Fruit fly (Drosophila melanogaster) whole organism, embryonic: ENCODE measurements around the gene dUTPase.

ENCODE experiments used
- ATbp ChIP-seq: fragments of 200-800 bp; sonication (Bioruptor generic); optimal IDR thresholded peaks from 2 replicates; lab custom pipeline; 2017; ENCODE audit warnings: missing biosample characterization, mild to moderate bottlenecking, missing genetic modification characterization, missing genetic modification reagents
- Abd-B ChIP-seq: fragments of 200-800 bp; sonication (Bioruptor generic); optimal IDR thresholded peaks from 2 replicates; lab custom pipeline; 2018; ENCODE audit warnings: missing biosample characterization, mild to moderate bottlenecking, missing genetic modification characterization, moderate library complexity
- Aef1 ChIP-seq: fragments of 200-800 bp; sonication (Bioruptor generic); IDR thresholded peaks from 3 replicates; pipeline ENCODE4 v1.3.6; 2022; ENCODE audit warnings: missing biosample characterization, missing genetic modification characterization
- CG1024 ChIP-seq: fragments of 200-800 bp; sonication (Bioruptor generic); IDR thresholded peaks from 2 replicates; pipeline ENCODE4 v1.3.6; 2022; ENCODE audit warnings: missing biosample characterization, missing genetic modification characterization
- CG10267 ChIP-seq: fragments of 200-800 bp; sonication (Bioruptor generic); optimal IDR thresholded peaks from 2 replicates; lab custom pipeline; 2018; ENCODE audit warnings: missing biosample characterization, mild to moderate bottlenecking, missing genetic modification characterization, moderate library complexity
- CG12104 ChIP-seq: fragments of 200-800 bp; sonication (Bioruptor generic); optimal IDR thresholded peaks from 3 replicates; lab custom pipeline; 2016; ENCODE audit warnings: missing biosample characterization, missing genetic modification characterization
- CG17802 ChIP-seq: fragments of 200-800 bp; sonication (Bioruptor generic); optimal IDR thresholded peaks from 2 replicates; lab custom pipeline; 2018; ENCODE audit warnings: missing biosample characterization, mild to moderate bottlenecking, missing genetic modification characterization, moderate library complexity
- CG2116 ChIP-seq: fragments of 200-800 bp; sonication (Bioruptor generic); optimal IDR thresholded peaks from 3 replicates; lab custom pipeline; 2018; ENCODE audit warnings: missing biosample characterization, mild to moderate bottlenecking, missing genetic modification characterization
- CG2129 ChIP-seq: fragments of 200-800 bp; sonication (Bioruptor generic); IDR thresholded peaks from 2 replicates; pipeline ENCODE4 v1.3.6; 2022; ENCODE audit warnings: missing biosample characterization, missing genetic modification characterization; ENCODE audit not compliant: partially characterized antibody
- CG2199 ChIP-seq: fragments of 200-800 bp; sonication (Bioruptor generic); IDR thresholded peaks from 3 replicates; pipeline ENCODE4 v1.3.6; 2022; ENCODE audit warnings: missing biosample characterization, missing genetic modification characterization
- CG31388 ChIP-seq: fragments of 200-800 bp; sonication (Bioruptor generic); optimal IDR thresholded peaks from 2 replicates; lab custom pipeline; 2016; ENCODE audit warnings: missing biosample characterization, missing genetic modification characterization
- CG32532 ChIP-seq: fragments of 200-800 bp; sonication (Bioruptor generic); IDR thresholded peaks from 2 replicates; pipeline ENCODE4 v1.3.6; 2022; ENCODE audit warnings: missing biosample characterization, missing genetic modification characterization
- CG5245 ChIP-seq: fragments of 200-800 bp; sonication (Bioruptor generic); optimal IDR thresholded peaks from 3 replicates; lab custom pipeline; 2016; ENCODE audit warnings: missing biosample characterization, missing genetic modification characterization
- CG6254 ChIP-seq: fragments of 200-800 bp; sonication (Bioruptor generic); optimal IDR thresholded peaks from 3 replicates; lab custom pipeline; 2017; ENCODE audit warnings: mild to moderate bottlenecking, missing biosample characterization, missing genetic modification reagents, missing genetic modification characterization
- CG6272 ChIP-seq: fragments of 200-800 bp; sonication (Bioruptor generic); IDR thresholded peaks from 2 replicates; pipeline ENCODE4 v1.3.6; 2022; ENCODE audit warnings: missing biosample characterization, missing genetic modification characterization
- CG8924 ChIP-seq: fragments of 200-800 bp; optimal IDR thresholded peaks from 3 replicates; lab custom pipeline; 2019; ENCODE audit warnings: missing biosample characterization, mild to moderate bottlenecking, missing genetic modification characterization, moderate library complexity
- CHES-1-like ChIP-seq: fragments of 200-800 bp; sonication (Bioruptor generic); optimal IDR thresholded peaks from 2 replicates; lab custom pipeline; 2016; ENCODE audit warnings: missing biosample characterization, missing genetic modification characterization
- Camta ChIP-seq: fragments of 200-800 bp; sonication (Bioruptor generic); optimal IDR thresholded peaks from 2 replicates; lab custom pipeline; 2016; ENCODE audit warnings: missing biosample characterization, missing genetic modification characterization
- Chrac-16 ChIP-seq: fragments of 200-800 bp; sonication (Bioruptor generic); optimal IDR thresholded peaks from 3 replicates; lab custom pipeline; 2016; ENCODE audit warnings: missing biosample characterization, missing genetic modification characterization
- CkIIα-i1 ChIP-seq: fragments of 200-800 bp; sonication (Bioruptor generic); IDR thresholded peaks from 2 replicates; pipeline ENCODE4 v1.3.6; 2022; ENCODE audit warnings: missing biosample characterization, missing genetic modification characterization
- D ChIP-seq, 2 experiments: fragments of 200-800 bp in 1 of 2; fragments of >200 bp in 1 of 2; sonication (Bioruptor generic) in 1 of 2; optimal IDR thresholded peaks; 2 replicates in 1 of 2; 3 replicates in 1 of 2; lab custom pipeline; 2017; ENCODE audit warnings: mild to moderate bottlenecking in 1 of 2, missing biosample characterization in 1 of 2, missing genetic modification characterization in 1 of 2, missing genetic modification reagents in 1 of 2
- Ets97D ChIP-seq: fragments of 200-800 bp; sonication (Bioruptor generic); optimal IDR thresholded peaks from 3 replicates; lab custom pipeline; 2016; ENCODE audit warnings: missing biosample characterization, missing genetic modification characterization
- Gug ChIP-seq: fragments of 200-800 bp; sonication (Bioruptor generic); IDR thresholded peaks from 4 replicates; pipeline ENCODE4 v1.3.6; 2022; ENCODE audit warnings: missing biosample characterization, missing genetic modification characterization
- HLH3B ChIP-seq: fragments of 200-800 bp; sonication (Bioruptor generic); IDR thresholded peaks from 2 replicates; pipeline ENCODE4 v1.3.6; 2022; ENCODE audit warnings: missing biosample characterization, missing genetic modification characterization
- HLHmδ ChIP-seq: fragments of 200-800 bp; sonication (Bioruptor generic); optimal IDR thresholded peaks from 2 replicates; lab custom pipeline; 2018; ENCODE audit warnings: missing biosample characterization, mild to moderate bottlenecking, missing genetic modification characterization, moderate library complexity
- Hr3 ChIP-seq: fragments of 200-800 bp; sonication (Bioruptor generic); optimal IDR thresholded peaks from 3 replicates; lab custom pipeline; 2016; ENCODE audit warnings: missing biosample characterization, missing genetic modification characterization
- NC2α ChIP-seq: fragments of 200-800 bp; sonication (Bioruptor generic); optimal IDR thresholded peaks from 2 replicates; lab custom pipeline; 2016; ENCODE audit warnings: missing biosample characterization, missing genetic modification characterization
- Pdp1 ChIP-seq, 2 experiments: fragments of 200-800 bp; sonication (Bioruptor generic); optimal IDR thresholded peaks; 3 replicates each; lab custom pipeline; 2016; ENCODE audit warnings: missing biosample characterization in 2 of 2, missing genetic modification characterization in 2 of 2, mild to moderate bottlenecking in 1 of 2, moderate library complexity in 1 of 2
- az2 ChIP-seq: fragments of 200-800 bp; sonication (Bioruptor generic); optimal IDR thresholded peaks from 3 replicates; lab custom pipeline; 2016; ENCODE audit warnings: missing biosample characterization, missing genetic modification characterization
- bbx ChIP-seq: fragments of 200-800 bp; sonication (Bioruptor generic); IDR thresholded peaks from 2 replicates; pipeline ENCODE4 v1.3.6; 2022; ENCODE audit warnings: missing biosample characterization, missing genetic modification characterization; ENCODE audit not compliant: partially characterized antibody
- bcd ChIP-seq: fragments of 200-800 bp; sonication (Bioruptor generic); optimal IDR thresholded peaks from 2 replicates; lab custom pipeline; 2017; ENCODE audit warnings: missing biosample characterization, mild to moderate bottlenecking, missing genetic modification characterization
- cad ChIP-seq: fragments of >200 bp; optimal IDR thresholded peaks from 2 replicates; lab custom pipeline; 2017; ENCODE audit warnings: missing biosample characterization, missing genetic modification characterization
- chif ChIP-seq, 2 experiments: fragments of 200-800 bp; sonication (Bioruptor generic); optimal IDR thresholded peaks; 3 replicates each; lab custom pipeline; 2016; ENCODE audit warnings: missing biosample characterization in 2 of 2, missing genetic modification characterization in 2 of 2
- cwo ChIP-seq: fragments of 200-800 bp; sonication (Bioruptor generic); optimal IDR thresholded peaks from 3 replicates; lab custom pipeline; 2017; ENCODE audit warnings: missing biosample characterization, missing genetic modification characterization, mild to moderate bottlenecking, moderate library complexity, missing genetic modification reagents
- ems ChIP-seq: fragments of 200-800 bp; sonication (Bioruptor generic); optimal IDR thresholded peaks from 3 replicates; lab custom pipeline; 2016; ENCODE audit warnings: missing biosample characterization, missing genetic modification characterization
- gcm ChIP-seq: fragments of 200-800 bp; sonication (Bioruptor generic); optimal IDR thresholded peaks from 2 replicates; lab custom pipeline; 2019; ENCODE audit warnings: missing biosample characterization, mild to moderate bottlenecking, missing genetic modification characterization, moderate library complexity
- gsb ChIP-seq: fragments of 200-800 bp; sonication (Bioruptor generic); IDR thresholded peaks from 2 replicates; pipeline ENCODE4 v1.3.6; 2022; ENCODE audit warnings: missing biosample characterization, missing genetic modification characterization
- gt ChIP-seq: fragments of 200-800 bp; sonication (Bioruptor generic); IDR thresholded peaks from 2 replicates; pipeline ENCODE4 v1.3.6; 2022; ENCODE audit warnings: missing biosample characterization, missing genetic modification characterization
- inv ChIP-seq: fragments of 200-800 bp; sonication (Bioruptor generic); IDR thresholded peaks from 2 replicates; pipeline ENCODE4 v1.3.6; 2022; ENCODE audit warnings: missing biosample characterization, missing genetic modification characterization; ENCODE audit not compliant: partially characterized antibody
- mam ChIP-seq: fragments of 200-800 bp; sonication (Bioruptor generic); optimal IDR thresholded peaks from 3 replicates; lab custom pipeline; 2016; ENCODE audit warnings: missing biosample characterization, missing genetic modification characterization
- pb ChIP-seq: fragments of 200-800 bp; sonication (Bioruptor generic); optimal IDR thresholded peaks from 3 replicates; lab custom pipeline; 2016; ENCODE audit warnings: missing biosample characterization, missing genetic modification characterization
- pita ChIP-seq: fragments of 200-800 bp; sonication (Bioruptor generic); optimal IDR thresholded peaks from 2 replicates; lab custom pipeline; 2017; ENCODE audit warnings: missing biosample characterization, mild to moderate bottlenecking, missing genetic modification characterization
- ro ChIP-seq: fragments of 200-800 bp; sonication (Bioruptor generic); IDR thresholded peaks from 2 replicates; pipeline ENCODE4 v1.3.6; 2022; ENCODE audit warnings: missing biosample characterization, missing genetic modification characterization
- run ChIP-seq: fragments of 200-800 bp; sonication (Bioruptor generic); optimal IDR thresholded peaks from 3 replicates; lab custom pipeline; 2018; ENCODE audit warnings: missing biosample characterization, mild to moderate bottlenecking, missing genetic modification characterization
- sisA ChIP-seq: fragments of 200-800 bp; sonication (Bioruptor generic); IDR thresholded peaks from 2 replicates; pipeline ENCODE4 v1.3.6; 2022; ENCODE audit warnings: missing biosample characterization, missing genetic modification characterization
- sna ChIP-seq: fragments of 200-800 bp; sonication (Bioruptor generic); IDR thresholded peaks from 2 replicates; pipeline ENCODE4 v1.3.6; 2022; ENCODE audit warnings: missing biosample characterization, missing genetic modification characterization; ENCODE audit not compliant: partially characterized antibody
- stc ChIP-seq: fragments of 200-800 bp; sonication (Bioruptor generic); IDR thresholded peaks from 2 replicates; pipeline ENCODE4 v1.3.6; 2022; ENCODE audit warnings: missing biosample characterization, missing genetic modification characterization
- stwl ChIP-seq: fragments of 200-800 bp; sonication (Bioruptor generic); optimal IDR thresholded peaks from 3 replicates; lab custom pipeline; 2018; ENCODE audit warnings: missing biosample characterization, mild to moderate bottlenecking, missing genetic modification characterization, moderate library complexity
- unc-4 ChIP-seq: fragments of 200-800 bp; sonication (Bioruptor generic); IDR thresholded peaks from 2 replicates; pipeline ENCODE4 v1.3.6; 2022; ENCODE audit warnings: missing biosample characterization, missing genetic modification characterization; ENCODE audit not compliant: partially characterized antibody
- wek ChIP-seq: fragments of 200-800 bp; sonication (Bioruptor generic); optimal IDR thresholded peaks from 3 replicates; lab custom pipeline; 2018; ENCODE audit warnings: missing biosample characterization, mild to moderate bottlenecking, missing genetic modification characterization, moderate library complexity
- z ChIP-seq: fragments of 200-800 bp; sonication (Bioruptor generic); IDR thresholded peaks from 3 replicates; pipeline ENCODE4 v1.3.6; 2022; ENCODE audit warnings: missing biosample characterization, missing genetic modification characterization

Gene dUTPase

DNA sequence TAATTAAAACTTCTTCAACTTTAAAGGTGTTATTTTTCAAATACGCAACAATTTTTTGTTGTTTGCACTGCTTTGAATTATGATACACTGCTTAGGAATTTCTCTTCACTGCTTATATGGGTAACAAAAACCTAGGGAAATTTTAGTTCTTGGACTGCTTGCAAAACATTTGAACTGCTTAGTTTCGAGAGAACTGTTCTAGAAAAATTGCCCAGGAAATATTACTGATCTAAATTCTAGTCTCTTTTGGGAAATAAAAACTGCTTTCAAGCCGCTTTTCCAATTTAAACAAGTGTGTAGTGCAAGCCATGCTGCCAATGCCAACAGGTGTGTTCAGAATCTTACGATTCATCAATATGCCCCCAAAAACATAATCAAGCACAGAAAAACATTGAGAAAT lies 46.6 kb upstream of the dUTPase start (continued):
- TF ChIP-seq Hr3 (no peak), HLH3B (GFP tag; lab: Robert Waterston, UW) (no peak), CG31388 (GFP tag; lab: Kevin White, UChicago) (no peak), CG2199 (GFP tag; lab: Robert Waterston, UW) (peak; percentile 62; the same call in 1 of the 3 replicates), Camta (no peak), chif (GFP tag; optimal IDR thresholded peaks at IDR 0.05; lab: Kevin White, UChicago) (peak in 1 of 2 experiments; percentile 34), Gug (no peak), HLHmδ (GFP tag; lab: Kevin White, UChicago) (no peak), inv (no peak; the same call in 1 of the 2 replicates), CHES-1-like (no peak), stc (GFP tag; lab: Robert Waterston, UW) (no peak), CG10267 (tag; lab: Kevin White, UChicago) (peak; percentile 46), Abd-B (GFP tag; lab: Kevin White, UChicago) (peak; percentile 32), gt (GFP tag; lab: Robert Waterston, UW) (no peak), wek (GFP tag; lab: Kevin White, UChicago) (no peak), Aef1 (GFP tag; lab: Robert Waterston, UW) (peak; percentile 57; the same call in 1 of the 3 replicates), sna (GFP tag; lab: Robert Waterston, UW) (no peak), CG2116 (GFP tag; lab: Kevin White, UChicago) (no peak), CkIIα-i1 (GFP tag; lab: Robert Waterston, UW) (no peak), D (optimal IDR thresholded peaks at IDR 0.05; lab: Kevin White, UChicago) (no peak), D (GFP tag; optimal IDR thresholded peaks at IDR 0.05; lab: Kevin White, UChicago) (no peak), cwo (GFP tag; lab: Kevin White, UChicago) (no peak), CG12104 (GFP tag; lab: Kevin White, UChicago) (no peak), CG5245 (GFP tag; lab: Kevin White, UChicago) (no peak), gcm (GFP tag; lab: Kevin White, UChicago) (no peak), stwl (peak; percentile 93), pita (GFP tag; lab: Kevin White, UChicago) (peak; percentile 49), unc-4 (no peak), run (no peak), CG1024 (GFP tag; lab: Robert Waterston, UW) (no peak), z (GFP tag; lab: Robert Waterston, UW) (no peak), CG2129 (GFP tag; lab: Robert Waterston, UW) (no peak), Pdp1 (GFP tag; optimal IDR thresholded peaks at IDR 0.05; lab: Kevin White, UChicago) (no peak), Chrac-16 (GFP tag; lab: Kevin White, UChicago) (no peak), ATbp (no peak), cad (no peak), gsb (GFP tag; lab: Robert Waterston, UW) (no peak), CG6254 (GFP tag; lab: Kevin White, UChicago) (no peak), bcd (GFP tag; lab: Kevin White, UChicago) (no peak), Ets97D (GFP tag; lab: Kevin White, UChicago) (peak; percentile 88), CG32532 (GFP tag; lab: Robert Waterston, UW) (no peak), NC2α (no peak), pb (GFP tag; lab: Kevin White, UChicago) (no peak), az2 (GFP tag; lab: Kevin White, UChicago) (no peak), CG17802 (tag; lab: Kevin White, UChicago) (no peak), ro (GFP tag; lab: Robert Waterston, UW) (no peak), mam (GFP tag; lab: Kevin White, UChicago) (no peak), CG8924 (no peak), sisA (GFP tag; lab: Robert Waterston, UW) (no peak), CG6272 (GFP tag; lab: Robert Waterston, UW) (no peak), ems (GFP tag; lab: Kevin White, UChicago) (no peak), bbx (GFP tag; lab: Robert Waterston, UW) (0 out of 2 replicates have a peak, but pooled peaks have one; percentile 8)
